Worm (Caenorhabditis elegans): ENCODE measurements around the gene fbxa-199.
A peak's percentile ranks its signal among the peaks of the same experiment; 100 is the strongest.

Gene fbxa-199

ce11 chrV:15380857-15381256 lies 17.8 kb downstream of the fbxa-199 start, which contains the start of gene dhs-23:
Gene dhs-23 (plus strand): TSS chrV:15381219.
- TF ChIP-seq egl-44 (GFP tag; IDR thresholded peaks at IDR 0.05) (no peak), nhr-80 (tag; optimal IDR thresholded peaks at IDR 0.05) (peak; percentile 11)

ce11 chrV:15379817-15380216 lies 18.8 kb downstream of the fbxa-199 start, which contains the start of gene srh-251:
Gene srh-251 (minus strand): TSS chrV:15379917.
- no peak for TF ChIP-seq chd-7 (tag; optimal IDR thresholded peaks at IDR 0.05)
- no peak for TF ChIP-seq ceh-100 (GFP tag; IDR thresholded peaks at IDR 0.05)

- TF ChIP-seq dpff-1 (tag; optimal IDR thresholded peaks at IDR 0.05) (no peak), unc-130 (GFP tag; optimal IDR thresholded peaks at IDR 0.05) (no peak), hrde-1 (tag; optimal IDR thresholded peaks at IDR 0.05; ENCODE audit: borderline replicate concordance) (no peak), nhr-90 (tag; optimal IDR thresholded peaks at IDR 0.05) (no peak), F37B4.10 (GFP tag; IDR thresholded peaks at IDR 0.05) (no peak), F49E8.2 (tag; optimal IDR thresholded peaks at IDR 0.05; ENCODE audit: insufficient read depth) (no peak), nfyb-1 (GFP tag; IDR thresholded peaks at IDR 0.05) (no peak), B0336.3 (GFP tag; IDR thresholded peaks at IDR 0.05) (no peak), hmg-20 (GFP tag; IDR thresholded peaks at IDR 0.05) (no peak), mel-28 (tag; optimal IDR thresholded peaks at IDR 0.05; ENCODE audit: borderline replicate concordance) (no peak), snpc-4 (GFP tag; optimal IDR thresholded peaks at IDR 0.05) (no peak), snpc-4 (tag; optimal IDR thresholded peaks at IDR 0.05) (no peak)
These were observed 20.7 kb downstream of the fbxa-199 start, which contains the start of gene srh-122 for ce11 chrV:15377903-15378302. Gene srh-122 (minus strand): TSS chrV:15378003.

- TF ChIP-seq ztf-26 (tag; optimal IDR thresholded peaks at IDR 0.05): no peak
- no peak for TF ChIP-seq madf-6 (GFP tag; IDR thresholded peaks at IDR 0.05)
- TF ChIP-seq lag-1 (GFP tag; IDR thresholded peaks at IDR 0.05): no peak
- TF ChIP-seq dox-1 (GFP tag; IDR thresholded peaks at IDR 0.05): no peak
- no peak for TF ChIP-seq snpc-3.4 (tag; optimal IDR thresholded peaks at IDR 0.05)
- no peak for TF ChIP-seq akir-1 (GFP tag; optimal IDR thresholded peaks at IDR 0.05)
- no peak for TF ChIP-seq dpl-1 (GFP tag; optimal IDR thresholded peaks at IDR 0.05)
These were observed 22.4 kb downstream of the fbxa-199 start, which contains the start of gene srh-52 for ce11 chrV:15376223-15376622. Gene srh-52 (minus strand): TSS chrV:15376323.

- no peak for TF ChIP-seq bed-2 (GFP tag; IDR thresholded peaks at IDR 0.05)
- TF ChIP-seq mel-28 (tag; optimal IDR thresholded peaks at IDR 0.05; ENCODE audit: borderline replicate concordance): no peak
- no peak for TF ChIP-seq snpc-1.1 (tag; optimal IDR thresholded peaks at IDR 0.05; ENCODE audit: insufficient read depth)
- no peak for TF ChIP-seq ceh-100 (GFP tag; IDR thresholded peaks at IDR 0.05)
- no peak for TF ChIP-seq mxl-1 (tag; optimal IDR thresholded peaks at IDR 0.05)
- TF ChIP-seq lag-1 (GFP tag; IDR thresholded peaks at IDR 0.05): no peak
- no peak for TF ChIP-seq B0019.2 (GFP tag; conservative IDR thresholded peaks at IDR 0.05)
- no peak for TF ChIP-seq nfya-2 (GFP tag; IDR thresholded peaks at IDR 0.05)
- TF ChIP-seq unc-62 (GFP tag; optimal IDR thresholded peaks at IDR 0.05): no peak
- no peak for TF ChIP-seq nhr-27 (tag; optimal IDR thresholded peaks at IDR 0.05)
- TF ChIP-seq ztf-18 (tag; optimal IDR thresholded peaks at IDR 0.05): no peak
- no peak for TF ChIP-seq lin-26 (GFP tag; IDR thresholded peaks at IDR 0.05)
- no peak for TF ChIP-seq attf-5 (GFP tag; optimal IDR thresholded peaks at IDR 0.05)
- TF ChIP-seq aptf-3 (GFP tag; IDR thresholded peaks at IDR 0.05): no peak
- TF ChIP-seq efl-1 (GFP tag; optimal IDR thresholded peaks at IDR 0.05): no peak
- TF ChIP-seq ceh-40 (GFP tag; IDR thresholded peaks at IDR 0.05): no peak
- TF ChIP-seq sptf-2 (GFP tag; optimal IDR thresholded peaks at IDR 0.05): no peak
- TF ChIP-seq Y53F4B.3 (GFP tag; IDR thresholded peaks at IDR 0.05): no peak
These were observed 28.9 kb downstream of the fbxa-199 start, which contains the start of gene nhr-269 for ce11 chrV:15369707-15370106. Gene nhr-269 (minus strand): TSS chrV:15369807.

All from whole organism, young adult.